Worm (Caenorhabditis elegans): ENCODE measurements around the gene sftb-6.

DNA sequence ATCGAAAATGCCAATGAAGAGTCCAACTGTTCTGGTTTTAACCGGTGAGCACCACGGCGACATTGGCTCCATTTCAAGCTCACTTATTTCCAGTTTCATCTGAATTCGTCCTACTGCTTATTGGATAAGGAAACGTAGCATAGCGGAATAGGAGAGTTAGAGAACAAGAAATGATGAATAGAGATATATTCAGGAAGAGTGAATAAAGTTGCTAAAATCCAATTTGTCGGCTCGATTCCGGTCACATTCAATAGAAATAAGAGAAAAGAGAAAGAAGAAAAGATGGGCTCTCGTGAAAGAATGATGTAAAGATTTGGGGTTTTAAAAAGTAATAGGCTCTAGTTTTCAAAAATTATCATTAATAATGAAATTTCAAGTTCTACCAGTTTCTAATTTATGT is 24.9 kb upstream of the sftb-6 start:
- TF ChIP-seq dao-5 (tag; optimal IDR thresholded peaks at IDR 0.05), result no peak
- no peak for TF ChIP-seq him-1 (tag; optimal IDR thresholded peaks at IDR 0.05)
- TF ChIP-seq W03F9.2 (tag; optimal IDR thresholded peaks at IDR 0.05), result no peak

All from whole organism, L4/young adult.